Worm (Caenorhabditis elegans): ENCODE measurements around the gene T19H12.15.
A peak's percentile ranks its signal among the peaks of the same experiment; 100 is the strongest.

The T19H12.15 gene

DNA sequence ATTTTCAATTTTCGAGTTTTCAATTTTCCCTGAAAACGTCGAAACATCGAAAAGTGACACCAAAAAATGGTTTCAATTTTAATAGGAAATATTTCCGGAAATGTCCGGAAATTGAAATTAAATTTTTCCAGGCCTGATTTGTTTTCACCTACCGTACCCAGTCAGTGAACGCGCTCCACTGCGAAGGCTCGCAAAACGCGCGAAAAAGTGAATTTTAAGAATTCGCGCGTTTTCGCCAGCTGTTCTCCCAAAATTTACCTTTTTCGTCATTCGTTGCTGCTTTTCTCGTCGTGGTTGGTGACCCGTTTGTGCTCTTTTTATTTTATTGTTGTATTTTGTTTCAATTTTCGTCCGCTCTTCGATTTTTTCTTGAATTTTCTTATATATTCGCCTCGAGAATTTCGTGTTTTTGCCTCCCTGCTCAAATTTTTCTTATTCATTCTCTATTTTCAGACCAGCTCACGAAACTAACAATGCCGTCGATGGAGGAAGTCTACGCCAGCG is 10.9 kb upstream of the T19H12.15 start, which contains the start of gene T19H12.2 (continued):
- TF ChIP-seq hlh-26 (GFP tag; conservative IDR thresholded peaks at IDR 0.05) = no peak
- TF ChIP-seq tbp1 (GFP tag; optimal IDR thresholded peaks at IDR 0.05) = peak; percentile 66
- peak; percentile 92 for TF ChIP-seq F33H1.4 (GFP tag; IDR thresholded peaks at IDR 0.05)
- no peak for TF ChIP-seq F10E7.11 (tag; optimal IDR thresholded peaks at IDR 0.05)
- TF ChIP-seq B0336.3 (GFP tag; IDR thresholded peaks at IDR 0.05) = peak; percentile 63; the same call in 1 of the 2 replicates
- peak; percentile 86 for TF ChIP-seq snpc-1.3 (tag; optimal IDR thresholded peaks at IDR 0.05; ENCODE audit: insufficient read depth)
- TF ChIP-seq rcor-1 (GFP tag; IDR thresholded peaks at IDR 0.05) = peak; percentile 93
- TF ChIP-seq lir-1 (GFP tag; conservative IDR thresholded peaks at IDR 0.05) = peak; percentile 71; the same call in 1 of the 2 replicates
- TF ChIP-seq pbrm-1 (GFP tag; IDR thresholded peaks at IDR 0.05) = peak; percentile 80
- TF ChIP-seq ceh-40 (GFP tag; IDR thresholded peaks at IDR 0.05) = no peak
- TF ChIP-seq mel-28 (tag; optimal IDR thresholded peaks at IDR 0.05; ENCODE audit: borderline replicate concordance) = no peak
- TF ChIP-seq him-1 (tag; optimal IDR thresholded peaks at IDR 0.05) = peak; percentile 80
- TF ChIP-seq mxl-1 (tag; optimal IDR thresholded peaks at IDR 0.05) = no peak
- peak; percentile 91 for TF ChIP-seq C17E4.6 (GFP tag; IDR thresholded peaks at IDR 0.05)
- TF ChIP-seq nfyb-1 (GFP tag; IDR thresholded peaks at IDR 0.05) = peak; percentile 59; the same call in 1 of the 2 replicates
- peak; percentile 97 for TF ChIP-seq mcd-1 (GFP tag; IDR thresholded peaks at IDR 0.05)
- TF ChIP-seq ceh-100 (GFP tag; IDR thresholded peaks at IDR 0.05) = peak; percentile 38; the same call in 1 of the 2 replicates
- TF ChIP-seq tlf-1 (GFP tag; optimal IDR thresholded peaks at IDR 0.05) = peak; percentile 92
- peak; percentile 88 for TF ChIP-seq lin-54 (GFP tag; optimal IDR thresholded peaks at IDR 0.05)
- peak; percentile 93 for TF ChIP-seq B0019.2 (GFP tag; conservative IDR thresholded peaks at IDR 0.05)
- TF ChIP-seq rpc-1 (optimal IDR thresholded peaks at IDR 0.05) = no peak
- peak; percentile 1 for TF ChIP-seq rpc-1 (tag; optimal IDR thresholded peaks at IDR 0.05)
- TF ChIP-seq ztf-28 (GFP tag; IDR thresholded peaks at IDR 0.05) = peak; percentile 94
- TF ChIP-seq efl-1 (GFP tag; optimal IDR thresholded peaks at IDR 0.05) = peak; percentile 99
- TF ChIP-seq hrde-1 (tag; optimal IDR thresholded peaks at IDR 0.05; ENCODE audit: borderline replicate concordance) = peak; percentile 41
- TF ChIP-seq Y79H2A.3 (GFP tag; conservative IDR thresholded peaks at IDR 0.05) = peak; percentile 86; the same call in 1 of the 2 replicates
- peak; percentile 99 for TF ChIP-seq lsl-1 (GFP tag; optimal IDR thresholded peaks at IDR 0.05)
- peak; percentile 50; the same call in 1 of the 2 replicates for TF ChIP-seq Y67H2A.10 (GFP tag; conservative IDR thresholded peaks at IDR 0.05)
- TF ChIP-seq sdz-38 (tag; optimal IDR thresholded peaks at IDR 0.05) = no peak
- TF ChIP-seq F49E8.2 (tag; optimal IDR thresholded peaks at IDR 0.05; ENCODE audit: insufficient read depth) = peak; percentile 91
- peak; percentile 21; the same call in 1 of the 2 replicates for TF ChIP-seq lin-26 (GFP tag; IDR thresholded peaks at IDR 0.05)
- 0 out of 2 replicates have a peak, but pooled peaks have one; percentile 54 for TF ChIP-seq F39B2.1 (GFP tag; IDR thresholded peaks at IDR 0.05)
- TF ChIP-seq sptf-2 (GFP tag; optimal IDR thresholded peaks at IDR 0.05) = no peak
- TF ChIP-seq attf-3 (GFP tag; conservative IDR thresholded peaks at IDR 0.05) = peak; percentile 67
- no peak for TF ChIP-seq hlh-12 (tag; optimal IDR thresholded peaks at IDR 0.05)
- peak; percentile 100 for TF ChIP-seq madf-8 (GFP tag; conservative IDR thresholded peaks at IDR 0.05)
- no peak for TF ChIP-seq ccch-3 (GFP tag; optimal IDR thresholded peaks at IDR 0.05)
- TF ChIP-seq egl-44 (GFP tag; IDR thresholded peaks at IDR 0.05) = no peak
- TF ChIP-seq dox-1 (GFP tag; IDR thresholded peaks at IDR 0.05) = peak; percentile 95
- TF ChIP-seq ceh-79 (tag; optimal IDR thresholded peaks at IDR 0.05) = no peak
- TF ChIP-seq dpl-1 (GFP tag; optimal IDR thresholded peaks at IDR 0.05) = peak; percentile 94
- peak; percentile 92 for TF ChIP-seq madf-3 (GFP tag; IDR thresholded peaks at IDR 0.05)
- peak; percentile 93 for TF ChIP-seq snpc-3.4 (tag; optimal IDR thresholded peaks at IDR 0.05)
